Fruit fly (Drosophila melanogaster) whole organism, prepupa: ENCODE data around the gene CG5446.

ENCODE experiments used
- Ets96B ChIP-seq: fragments of 200-800 bp; optimal IDR thresholded peaks from 2 replicates; lab custom pipeline; 2019; ENCODE audit warnings: missing biosample characterization, mild to moderate bottlenecking, missing genetic modification characterization, moderate library complexity
- Gug ChIP-seq: fragments of 200-800 bp; sonication (Bioruptor generic); IDR thresholded peaks from 2 replicates; pipeline ENCODE4 v1.3.6; 2022; ENCODE audit warnings: missing biosample characterization, missing genetic modification characterization
- Hr39 ChIP-seq: fragments of 200-800 bp; sonication (Bioruptor generic); optimal IDR thresholded peaks from 2 replicates; lab custom pipeline; 2016; ENCODE audit warnings: missing biosample characterization, missing genetic modification characterization
- OdsH ChIP-seq: fragments of 200-800 bp; sonication (Bioruptor generic); optimal IDR thresholded peaks from 3 replicates; lab custom pipeline; 2016; ENCODE audit warnings: missing biosample characterization, missing genetic modification characterization

- TF ChIP-seq OdsH (GFP tag; lab: Kevin White, UChicago) (no peak), Ets96B (tag; lab: Kevin White, UChicago) (peak; percentile 16), Hr39 (GFP tag; lab: Kevin White, UChicago) (no peak), Gug (GFP tag; lab: Robert Waterston, UW) (no peak)
Measured at dm6 chr2L:12413899-12414298, 13.6 kb downstream of the CG5446 start.
